Worm (Caenorhabditis elegans) whole organism, L4 larva: ENCODE data around the gene ZK637.4.

Source experiments
- F37D6.2 ChIP-seq: sonication (generic microtip); optimal IDR thresholded peaks from 2 replicates; lab custom pipeline; 2016; ENCODE audit warnings: mild to moderate bottlenecking, missing genetic modification characterization, missing compliant biosample characterization
- F49E8.2 ChIP-seq: sonication (generic microtip); optimal IDR thresholded peaks from 2 replicates; lab custom pipeline; 2016; ENCODE audit warnings: missing compliant biosample characterization, mild to moderate bottlenecking, missing genetic modification characterization, borderline replicate concordance
- T26A8.4 ChIP-seq: fragments of 200-800 bp; sonication (Bioruptor generic); IDR thresholded peaks from 2 replicates; pipeline ENCODE4 v1.3.6; 2022; ENCODE audit warnings: missing genetic modification characterization, missing compliant biosample characterization
- Y48G9A.11 ChIP-seq: fragments of 200-800 bp; sonication (Bioruptor generic); IDR thresholded peaks from 2 replicates; pipeline ENCODE4 v1.3.6; 2022; ENCODE audit warnings: missing genetic modification reagents, missing genetic modification characterization, missing compliant biosample characterization
- Y75B8A.6 ChIP-seq: fragments of 200-800 bp; sonication (Bioruptor generic); IDR thresholded peaks from 2 replicates; pipeline ENCODE4 v1.3.6; 2022; ENCODE audit warnings: missing genetic modification reagents, missing genetic modification characterization, missing compliant biosample characterization
- ZK337.2 ChIP-seq: fragments of 200-800 bp; sonication (Bioruptor generic); IDR thresholded peaks from 2 replicates; pipeline ENCODE4 v1.3.6; 2022; ENCODE audit warnings: missing genetic modification reagents, missing genetic modification characterization, missing compliant biosample characterization
- ZK546.5 ChIP-seq, 2 experiments: sonication (generic microtip); optimal IDR thresholded peaks; 2 replicates each; lab custom pipeline; 2017; ENCODE audit warnings: missing biosample characterization in 2 of 2, missing genetic modification characterization in 2 of 2
- aly-2 ChIP-seq: sonication (generic microtip); optimal IDR thresholded peaks from 2 replicates; lab custom pipeline; 2018; ENCODE audit warnings: missing biosample characterization, missing genetic modification characterization
- ama-1 ChIP-seq: fragments of 150-350 bp; optimal IDR thresholded peaks from 2 replicates; lab custom pipeline; 2014; ENCODE audit warnings: inconsistent platforms, mixed read lengths
- ceh-28 ChIP-seq: fragments of 150-350 bp; optimal IDR thresholded peaks from 2 replicates; lab custom pipeline; 2014; ENCODE audit warnings: missing biosample characterization, missing genetic modification reagents, missing genetic modification characterization
- ceh-62 ChIP-seq: sonication (generic microtip); optimal IDR thresholded peaks from 2 replicates; lab custom pipeline; 2017; ENCODE audit warnings: missing biosample characterization, missing genetic modification characterization
- ces-1 ChIP-seq: fragments of 150-350 bp; sonication (generic microtip); optimal IDR thresholded peaks from 4 replicates; lab custom pipeline; 2014; ENCODE audit warnings: missing biosample characterization, missing genetic modification reagents, missing genetic modification characterization
- daf-12 ChIP-seq: fragments of 150-350 bp; optimal IDR thresholded peaks from 2 replicates; lab custom pipeline; 2014; ENCODE audit warnings: missing biosample characterization, missing genetic modification reagents, missing genetic modification characterization
- dmd-6 ChIP-seq: fragments of 200-800 bp; sonication (Bioruptor generic); IDR thresholded peaks from 2 replicates; pipeline ENCODE4 v1.3.6; 2022; ENCODE audit warnings: missing genetic modification reagents, missing genetic modification characterization, missing compliant biosample characterization
- dmd-8 ChIP-seq: fragments of 200-800 bp; sonication (Bioruptor generic); IDR thresholded peaks from 2 replicates; pipeline ENCODE4 v1.3.6; 2022; ENCODE audit warnings: missing genetic modification characterization, missing compliant biosample characterization
- dmd-9 ChIP-seq: fragments of 200-800 bp; sonication (Bioruptor generic); IDR thresholded peaks from 2 replicates; pipeline ENCODE4 v1.3.6; 2022; ENCODE audit warnings: missing genetic modification reagents, missing genetic modification characterization, missing compliant biosample characterization
- dpl-1 ChIP-seq: fragments of 150-350 bp; optimal IDR thresholded peaks from 2 replicates; lab custom pipeline; 2014; ENCODE audit warnings: missing biosample characterization, missing genetic modification reagents, missing genetic modification characterization
- dve-1 ChIP-seq: sonication (generic microtip); optimal IDR thresholded peaks from 2 replicates; lab custom pipeline; 2017; ENCODE audit warnings: antibody characterized with exemption, mild to moderate bottlenecking, missing genetic modification characterization, missing compliant biosample characterization; ENCODE audit not compliant: insufficient read depth
- fkh-10 ChIP-seq: fragments of 150-350 bp; optimal IDR thresholded peaks from 2 replicates; lab custom pipeline; 2014; ENCODE audit warnings: missing biosample characterization, missing genetic modification reagents, missing genetic modification characterization
- fos-1 ChIP-seq: fragments of 150-350 bp; optimal IDR thresholded peaks from 2 replicates; lab custom pipeline; 2014; ENCODE audit warnings: missing biosample characterization, missing genetic modification characterization
- hif-1 ChIP-seq, 2 experiments: sonication (generic microtip); optimal IDR thresholded peaks; 2 replicates each; lab custom pipeline; 2016 to 2017; ENCODE audit warnings: missing compliant biosample characterization in 2 of 2, missing genetic modification characterization in 2 of 2, missing genetic modification reagents in 2 of 2, missing genotype in 2 of 2, mild to moderate bottlenecking in 1 of 2
- hlh-30 ChIP-seq: sonication (generic microtip); optimal IDR thresholded peaks from 2 replicates; lab custom pipeline; 2017; ENCODE audit warnings: antibody characterized with exemption, mild to moderate bottlenecking, missing genetic modification characterization, missing compliant biosample characterization; ENCODE audit not compliant: insufficient read depth
- hmg-1.1 ChIP-seq: fragments of 200-800 bp; sonication (Bioruptor generic); IDR thresholded peaks from 2 replicates; pipeline ENCODE4 v1.3.6; 2022; ENCODE audit warnings: missing genetic modification reagents, missing genetic modification characterization, missing compliant biosample characterization
- lin-13 ChIP-seq: fragments of 150-350 bp; optimal IDR thresholded peaks from 2 replicates; lab custom pipeline; 2014; ENCODE audit warnings: missing biosample characterization, missing genetic modification reagents, missing genetic modification characterization
- lin-15B ChIP-seq: fragments of 150-350 bp; sonication (generic microtip); optimal IDR thresholded peaks from 3 replicates; lab custom pipeline; 2014; ENCODE audit warnings: missing biosample characterization, missing genetic modification characterization
- lin-38 ChIP-seq: fragments of 200-800 bp; sonication (Bioruptor generic); IDR thresholded peaks from 2 replicates; pipeline ENCODE4 v1.3.6; 2022; ENCODE audit warnings: missing genetic modification reagents, missing genetic modification characterization, missing compliant biosample characterization
- mdl-1 ChIP-seq, 2 experiments: fragments of 150-350 bp in 1 of 2; sonication (generic microtip) in 1 of 2; optimal IDR thresholded peaks; 2 replicates each; lab custom pipeline; 2014 to 2017; ENCODE audit warnings: missing biosample characterization in 2 of 2, missing genetic modification characterization in 2 of 2
- mep-1 ChIP-seq: fragments of 150-350 bp; sonication (generic microtip); optimal IDR thresholded peaks from 3 replicates; lab custom pipeline; 2014; ENCODE audit warnings: missing biosample characterization, missing genetic modification characterization
- mes-2 ChIP-seq: sonication (generic microtip); optimal IDR thresholded peaks from 2 replicates; lab custom pipeline; 2016; ENCODE audit warnings: missing genotype, mild to moderate bottlenecking, missing genetic modification characterization, missing compliant biosample characterization; ENCODE audit not compliant: poor library complexity, severe bottlenecking
- mxl-2 ChIP-seq: fragments of 200-800 bp; sonication (Bioruptor generic); conservative IDR thresholded peaks from 2 replicates; pipeline ENCODE4 v1.3.6; 2022; ENCODE audit warnings: missing genetic modification reagents, missing genetic modification characterization, missing compliant biosample characterization
- nhr-102 ChIP-seq: sonication (generic microtip); optimal IDR thresholded peaks from 2 replicates; lab custom pipeline; 2016; ENCODE audit warnings: mild to moderate bottlenecking, missing genetic modification characterization, moderate library complexity, missing compliant biosample characterization
- nhr-41 ChIP-seq: fragments of 200-800 bp; sonication (Bioruptor generic); IDR thresholded peaks from 2 replicates; pipeline ENCODE4 v1.3.6; 2022; ENCODE audit warnings: missing genetic modification reagents, missing genetic modification characterization, missing compliant biosample characterization
- nhr-42 ChIP-seq: fragments of 200-800 bp; sonication (Bioruptor generic); IDR thresholded peaks from 2 replicates; pipeline ENCODE4 v1.3.6; 2022; ENCODE audit warnings: missing genetic modification characterization, missing compliant biosample characterization
- nhr-76 ChIP-seq: fragments of 150-350 bp; optimal IDR thresholded peaks from 2 replicates; lab custom pipeline; 2014; ENCODE audit warnings: missing biosample characterization, missing genetic modification characterization
- pha-4 ChIP-seq, 2 experiments: fragments of 150-350 bp in 1 of 2; fragments of 200-800 bp in 1 of 2; sonication (Bioruptor generic) in 1 of 2; IDR thresholded peaks in 1 of 2; optimal IDR thresholded peaks in 1 of 2; 2 replicates each; pipeline versions ENCODE4 v1.3.6 to Lab custom; 2014 to 2022; ENCODE audit warnings: missing genetic modification characterization in 2 of 2, missing genetic modification reagents in 2 of 2, missing biosample characterization in 1 of 2, missing compliant biosample characterization in 1 of 2
- pqm-1 ChIP-seq: sonication (generic microtip); optimal IDR thresholded peaks from 2 replicates; lab custom pipeline; 2017; ENCODE audit warnings: missing biosample characterization, missing genetic modification characterization
- rbr-2 ChIP-seq: sonication (generic microtip); optimal IDR thresholded peaks from 2 replicates; lab custom pipeline; 2016; ENCODE audit warnings: missing genotype, missing genetic modification characterization, missing compliant biosample characterization
- saeg-2 ChIP-seq: fragments of 200-800 bp; sonication (Bioruptor generic); IDR thresholded peaks from 2 replicates; pipeline ENCODE4 v1.3.6; 2022; ENCODE audit warnings: missing genetic modification reagents, missing genetic modification characterization, missing compliant biosample characterization
- set-16 ChIP-seq: fragments of 200-800 bp; sonication (Bioruptor generic); IDR thresholded peaks from 2 replicates; pipeline ENCODE4 v1.3.6; 2022; ENCODE audit warnings: missing genetic modification reagents, missing genetic modification characterization, missing compliant biosample characterization
- snpc-1.2 ChIP-seq: fragments of 200-800 bp; sonication (Bioruptor generic); IDR thresholded peaks from 2 replicates; pipeline ENCODE4 v1.3.6; 2022; ENCODE audit warnings: missing genetic modification reagents, missing genetic modification characterization, missing compliant biosample characterization
- snpc-4 ChIP-seq: fragments of 150-350 bp; optimal IDR thresholded peaks from 2 replicates; lab custom pipeline; 2014; ENCODE audit warnings: missing biosample characterization, missing genetic modification characterization
- spr-1 ChIP-seq: sonication (generic microtip); optimal IDR thresholded peaks from 2 replicates; lab custom pipeline; 2016; ENCODE audit warnings: mild to moderate bottlenecking, missing genetic modification characterization, missing compliant biosample characterization
- tag-97 ChIP-seq: fragments of 200-800 bp; sonication (Bioruptor generic); IDR thresholded peaks from 2 replicates; pipeline ENCODE4 v1.3.6; 2022; ENCODE audit warnings: missing genetic modification characterization, missing compliant biosample characterization
- tra-1 ChIP-seq: fragments of 200-800 bp; sonication (Bioruptor generic); IDR thresholded peaks from 2 replicates; pipeline ENCODE4 v1.3.6; 2022; ENCODE audit warnings: missing genetic modification reagents, missing genetic modification characterization, missing compliant biosample characterization
- unc-130 ChIP-seq: sonication (generic microtip); optimal IDR thresholded peaks from 2 replicates; lab custom pipeline; 2016; ENCODE audit warnings: missing genetic modification reagents, missing genetic modification characterization, missing compliant biosample characterization
- unc-62 ChIP-seq, 3 experiments: fragments of 150-350 bp in 1 of 3; sonication (generic microtip); optimal IDR thresholded peaks in 2 of 3; peaks in 1 of 3; 1 replicate in 1 of 3; 2 replicates in 2 of 3; lab custom pipeline; 2014 to 2017; ENCODE audit warnings: missing biosample characterization in 3 of 3, missing genetic modification characterization in 3 of 3, missing genetic modification reagents in 3 of 3, missing genotype in 1 of 3
- vab-7 ChIP-seq: fragments of 200-800 bp; sonication (Bioruptor generic); IDR thresholded peaks from 2 replicates; pipeline ENCODE4 v1.3.6; 2022; ENCODE audit warnings: missing genetic modification reagents, missing genetic modification characterization, missing compliant biosample characterization
- zip-11 ChIP-seq: fragments of 200-800 bp; sonication (Bioruptor generic); IDR thresholded peaks from 2 replicates; pipeline ENCODE4 v1.3.6; 2022; ENCODE audit warnings: missing genetic modification characterization, missing compliant biosample characterization
- ztf-11 ChIP-seq: fragments of 150-350 bp; optimal IDR thresholded peaks from 2 replicates; lab custom pipeline; 2014; ENCODE audit warnings: missing biosample characterization, missing genetic modification characterization

The ZK637.4 gene

ce11 chrIII:8887184-8887801 lies 6.3 kb upstream of the ZK637.4 start, which contains the start of gene famh-136:
TSS of gene famh-136 (plus strand) at chrIII:8887751.
- no peak for TF ChIP-seq mxl-2
- no peak for TF ChIP-seq tag-97 (GFP tag; lab: Robert Waterston, UW)
- TF ChIP-seq fkh-10 (GFP tag; lab: Kevin White, UChicago), result peak; percentile 37
- no peak for TF ChIP-seq lin-15B (tag; lab: Kevin White, UChicago)
- peak; percentile 72 for TF ChIP-seq F37D6.2 (tag; lab: Kevin White, UChicago)
- TF ChIP-seq ama-1 (lab: Kevin White, UChicago), result no peak
- no peak for TF ChIP-seq dmd-8 (GFP tag; lab: Robert Waterston, UW)
- TF ChIP-seq spr-1 (tag; lab: Kevin White, UChicago), result peak; percentile 77
- TF ChIP-seq ztf-11, result no peak
- TF ChIP-seq mdl-1 (tag; optimal IDR thresholded peaks at IDR 0.05; lab: Kevin White, UChicago), result peak in 1 of 2 experiments; percentile 56
- no peak for TF ChIP-seq snpc-4
- peak; percentile 64; the same call in 1 of the 2 replicates for TF ChIP-seq nhr-42
- peak; percentile 85 for TF ChIP-seq lin-38 (GFP tag; lab: Robert Waterston, UW)
- peak; percentile 91 for TF ChIP-seq dmd-6
- TF ChIP-seq dpl-1 (GFP tag; lab: Kevin White, UChicago), result peak; percentile 85
- TF ChIP-seq nhr-76 (tag; lab: Kevin White, UChicago), result no peak
- peak; percentile 85 for TF ChIP-seq mes-2 (tag; lab: Kevin White, UChicago)
- TF ChIP-seq hlh-30 (tag; lab: Kevin White, UChicago), result peak; percentile 80
- peak; percentile 51; the same call in 1 of the 2 replicates for TF ChIP-seq tra-1 (GFP tag; lab: Robert Waterston, UW)
- no peak for TF ChIP-seq Y75B8A.6 (GFP tag; lab: Robert Waterston, UW)
- TF ChIP-seq pqm-1 (tag; lab: Kevin White, UChicago), result peak; percentile 65
- TF ChIP-seq rbr-2, result peak; percentile 86
- no peak for TF ChIP-seq Y48G9A.11
- TF ChIP-seq unc-62 (GFP tag; optimal IDR thresholded peaks at IDR 0.05 in 1 of 2; lab: Kevin White, UChicago), result peak in 1 of 2 experiments; percentile 99
- no peak for TF ChIP-seq unc-62 (tag; optimal IDR thresholded peaks at IDR 0.05; lab: Kevin White, UChicago)
- TF ChIP-seq ceh-28 (tag; lab: Kevin White, UChicago), result no peak
- TF ChIP-seq ces-1 (GFP tag; lab: Kevin White, UChicago), result no peak
- TF ChIP-seq dmd-9 (GFP tag; lab: Robert Waterston, UW), result no peak
- no peak for TF ChIP-seq set-16 (GFP tag; lab: Robert Waterston, UW)
- TF ChIP-seq unc-130 (GFP tag; lab: Kevin White, UChicago), result peak; percentile 43
- no peak for TF ChIP-seq zip-11 (GFP tag; lab: Robert Waterston, UW)
- 0 out of 2 replicates have a peak, but pooled peaks have one; percentile 56 for TF ChIP-seq saeg-2 (GFP tag; lab: Robert Waterston, UW)
- peak; percentile 85 for TF ChIP-seq nhr-102 (tag; lab: Kevin White, UChicago)
- no peak for TF ChIP-seq snpc-1.2 (GFP tag; lab: Robert Waterston, UW)
- TF ChIP-seq dve-1 (tag; lab: Kevin White, UChicago), result peak; percentile 98
- no peak for TF ChIP-seq ZK337.2 (GFP tag; lab: Robert Waterston, UW)
- peak in 1 of 2 experiments; percentile 73 for TF ChIP-seq hif-1 (tag; optimal IDR thresholded peaks at IDR 0.05; lab: Kevin White, UChicago)
- peak; percentile 95 for TF ChIP-seq mep-1 (tag; lab: Kevin White, UChicago)
- TF ChIP-seq vab-7 (GFP tag; lab: Robert Waterston, UW), result no peak
- TF ChIP-seq aly-2, result no peak
- TF ChIP-seq pha-4 (GFP tag; IDR thresholded peaks at IDR 0.05; lab: Robert Waterston, UW), result peak; percentile 76
- TF ChIP-seq pha-4 (tag; optimal IDR thresholded peaks at IDR 0.05; lab: Kevin White, UChicago), result peak; percentile 89
- TF ChIP-seq fos-1 (tag; lab: Kevin White, UChicago), result peak; percentile 35
- TF ChIP-seq daf-12 (tag; lab: Kevin White, UChicago), result no peak
- peak; percentile 11 for TF ChIP-seq F49E8.2 (tag; lab: Kevin White, UChicago)
- TF ChIP-seq lin-13, result peak; percentile 83
- TF ChIP-seq T26A8.4 (GFP tag; lab: Robert Waterston, UW), result peak; percentile 80
- TF ChIP-seq hmg-1.1 (GFP tag; lab: Robert Waterston, UW), result peak; percentile 79
- no peak for TF ChIP-seq nhr-41 (GFP tag; lab: Robert Waterston, UW)
- TF ChIP-seq ceh-62, result no peak
- no peak for TF ChIP-seq ZK546.5 (tag; optimal IDR thresholded peaks at IDR 0.05; lab: Kevin White, UChicago)
